Worm (Caenorhabditis elegans) whole organism, L4 larva: ENCODE results near the gene C08B6.5.
A peak's percentile ranks its signal among the peaks of the same experiment; 100 is the strongest.

Source experiments
- F10B5.3 ChIP-seq: sonication (generic microtip); optimal IDR thresholded peaks from 2 replicates; lab custom pipeline; 2016; ENCODE audit warnings: mild to moderate bottlenecking, missing genetic modification characterization, missing compliant biosample characterization
- Y75B8A.6 ChIP-seq: fragments of 200-800 bp; sonication (Bioruptor generic); IDR thresholded peaks from 2 replicates; pipeline ENCODE4 v1.3.6; 2022; ENCODE audit warnings: missing genetic modification reagents, missing genetic modification characterization, missing compliant biosample characterization
- ZK337.2 ChIP-seq: fragments of 200-800 bp; sonication (Bioruptor generic); IDR thresholded peaks from 2 replicates; pipeline ENCODE4 v1.3.6; 2022; ENCODE audit warnings: missing genetic modification reagents, missing genetic modification characterization, missing compliant biosample characterization
- ceh-32 ChIP-seq: sonication (generic microtip); optimal IDR thresholded peaks from 2 replicates; lab custom pipeline; 2016; ENCODE audit warnings: mild to moderate bottlenecking, missing genetic modification characterization, missing compliant biosample characterization; ENCODE audit not compliant: poor library complexity
- ceh-44 ChIP-seq: fragments of 200-800 bp; sonication (Bioruptor generic); IDR thresholded peaks from 2 replicates; pipeline ENCODE4 v1.3.6; 2022; ENCODE audit warnings: missing genetic modification reagents, missing genetic modification characterization, missing compliant biosample characterization
- ceh-62 ChIP-seq: sonication (generic microtip); optimal IDR thresholded peaks from 2 replicates; lab custom pipeline; 2017; ENCODE audit warnings: missing biosample characterization, missing genetic modification characterization
- cey-2 ChIP-seq: sonication (generic microtip); optimal IDR thresholded peaks from 3 replicates; lab custom pipeline; 2017; ENCODE audit warnings: missing genetic modification characterization, mild to moderate bottlenecking, missing compliant biosample characterization, antibody characterized with exemption, borderline replicate concordance; ENCODE audit not compliant: insufficient read depth
- daf-16 ChIP-seq, 3 experiments: sonication (generic microtip); optimal IDR thresholded peaks; 2 replicates each; lab custom pipeline; 2016 to 2017; ENCODE audit warnings: missing genetic modification characterization in 3 of 3, missing genetic modification reagents in 3 of 3, mild to moderate bottlenecking in 2 of 3, missing compliant biosample characterization in 2 of 3, missing biosample characterization in 1 of 3, moderate library complexity in 1 of 3
- dmd-9 ChIP-seq: fragments of 200-800 bp; sonication (Bioruptor generic); IDR thresholded peaks from 2 replicates; pipeline ENCODE4 v1.3.6; 2022; ENCODE audit warnings: missing genetic modification reagents, missing genetic modification characterization, missing compliant biosample characterization
- dpl-1 ChIP-seq: fragments of 150-350 bp; optimal IDR thresholded peaks from 2 replicates; lab custom pipeline; 2014; ENCODE audit warnings: missing biosample characterization, missing genetic modification reagents, missing genetic modification characterization
- duxl-1 ChIP-seq: sonication (generic microtip); optimal IDR thresholded peaks from 2 replicates; lab custom pipeline; 2016; ENCODE audit warnings: mild to moderate bottlenecking, missing genetic modification characterization, moderate library complexity, missing compliant biosample characterization; ENCODE audit not compliant: poor library complexity
- egl-27 ChIP-seq: sonication (generic microtip); optimal IDR thresholded peaks from 3 replicates; lab custom pipeline; 2017; ENCODE audit warnings: missing biosample characterization, missing genetic modification reagents, missing genetic modification characterization
- fkh-10 ChIP-seq: fragments of 150-350 bp; optimal IDR thresholded peaks from 2 replicates; lab custom pipeline; 2014; ENCODE audit warnings: missing biosample characterization, missing genetic modification reagents, missing genetic modification characterization
- hmg-1.1 ChIP-seq: fragments of 200-800 bp; sonication (Bioruptor generic); IDR thresholded peaks from 2 replicates; pipeline ENCODE4 v1.3.6; 2022; ENCODE audit warnings: missing genetic modification reagents, missing genetic modification characterization, missing compliant biosample characterization
- jun-1 ChIP-seq: fragments of 150-350 bp; optimal IDR thresholded peaks from 2 replicates; lab custom pipeline; 2014; ENCODE audit warnings: missing biosample characterization, missing genetic modification reagents, missing genetic modification characterization
- lin-15B ChIP-seq: fragments of 150-350 bp; sonication (generic microtip); optimal IDR thresholded peaks from 3 replicates; lab custom pipeline; 2014; ENCODE audit warnings: missing biosample characterization, missing genetic modification characterization
- lin-39 ChIP-seq: fragments of 150-350 bp; optimal IDR thresholded peaks from 2 replicates; lab custom pipeline; 2014; ENCODE audit warnings: missing biosample characterization, missing genetic modification reagents, missing genetic modification characterization
- madf-5 ChIP-seq, 2 experiments: fragments of 200-800 bp; sonication (Bioruptor generic); IDR thresholded peaks; 2 replicates each; pipeline ENCODE4 v1.3.6; 2022; ENCODE audit warnings: missing compliant biosample characterization in 2 of 2, missing genetic modification characterization in 2 of 2
- madf-9 ChIP-seq: fragments of 200-800 bp; sonication (Bioruptor generic); conservative IDR thresholded peaks from 2 replicates; pipeline ENCODE4 v1.3.6; 2022; ENCODE audit warnings: missing genetic modification reagents, missing genetic modification characterization, missing compliant biosample characterization
- nhr-10 ChIP-seq: fragments of 150-350 bp; optimal IDR thresholded peaks from 2 replicates; lab custom pipeline; 2014; ENCODE audit warnings: missing biosample characterization, missing genetic modification characterization
- nhr-25 ChIP-seq: sonication (generic microtip); optimal IDR thresholded peaks from 2 replicates; lab custom pipeline; 2017; ENCODE audit warnings: missing genetic modification characterization, mild to moderate bottlenecking, missing compliant biosample characterization, antibody characterized with exemption, moderate library complexity, borderline replicate concordance; ENCODE audit not compliant: insufficient read depth
- nhr-6 ChIP-seq: fragments of 150-350 bp; optimal IDR thresholded peaks from 2 replicates; lab custom pipeline; 2014; ENCODE audit warnings: missing biosample characterization, missing genetic modification characterization
- pha-4 ChIP-seq, 2 experiments: fragments of 150-350 bp in 1 of 2; fragments of 200-800 bp in 1 of 2; sonication (Bioruptor generic) in 1 of 2; IDR thresholded peaks in 1 of 2; optimal IDR thresholded peaks in 1 of 2; 2 replicates each; pipeline versions ENCODE4 v1.3.6 to Lab custom; 2014 to 2022; ENCODE audit warnings: missing genetic modification characterization in 2 of 2, missing genetic modification reagents in 2 of 2, missing biosample characterization in 1 of 2, missing compliant biosample characterization in 1 of 2
- pqm-1 ChIP-seq: sonication (generic microtip); optimal IDR thresholded peaks from 2 replicates; lab custom pipeline; 2017; ENCODE audit warnings: missing biosample characterization, missing genetic modification characterization
- skn-1 ChIP-seq: fragments of 150-350 bp; optimal IDR thresholded peaks from 2 replicates; lab custom pipeline; 2014; ENCODE audit warnings: missing biosample characterization, missing genetic modification characterization
- snpc-1.2 ChIP-seq: fragments of 200-800 bp; sonication (Bioruptor generic); IDR thresholded peaks from 2 replicates; pipeline ENCODE4 v1.3.6; 2022; ENCODE audit warnings: missing genetic modification reagents, missing genetic modification characterization, missing compliant biosample characterization
- spr-3 ChIP-seq: fragments of 200-800 bp; sonication (Bioruptor generic); optimal IDR thresholded peaks from 2 replicates; lab custom pipeline; 2018; ENCODE audit warnings: mild to moderate bottlenecking, missing genetic modification characterization, missing compliant biosample characterization
- unc-130 ChIP-seq: sonication (generic microtip); optimal IDR thresholded peaks from 2 replicates; lab custom pipeline; 2016; ENCODE audit warnings: missing genetic modification reagents, missing genetic modification characterization, missing compliant biosample characterization
- unc-62 ChIP-seq, 3 experiments: fragments of 150-350 bp in 1 of 3; sonication (generic microtip); optimal IDR thresholded peaks in 2 of 3; peaks in 1 of 3; 1 replicate in 1 of 3; 2 replicates in 2 of 3; lab custom pipeline; 2014 to 2017; ENCODE audit warnings: missing biosample characterization in 3 of 3, missing genetic modification characterization in 3 of 3, missing genetic modification reagents in 3 of 3, missing genotype in 1 of 3
- vab-7 ChIP-seq: fragments of 200-800 bp; sonication (Bioruptor generic); IDR thresholded peaks from 2 replicates; pipeline ENCODE4 v1.3.6; 2022; ENCODE audit warnings: missing genetic modification reagents, missing genetic modification characterization, missing compliant biosample characterization
- zfp-2 ChIP-seq: sonication (generic microtip); optimal IDR thresholded peaks from 2 replicates; lab custom pipeline; 2016; ENCODE audit warnings: mild to moderate bottlenecking, missing genetic modification characterization, missing compliant biosample characterization

The C08B6.5 gene

DNA sequence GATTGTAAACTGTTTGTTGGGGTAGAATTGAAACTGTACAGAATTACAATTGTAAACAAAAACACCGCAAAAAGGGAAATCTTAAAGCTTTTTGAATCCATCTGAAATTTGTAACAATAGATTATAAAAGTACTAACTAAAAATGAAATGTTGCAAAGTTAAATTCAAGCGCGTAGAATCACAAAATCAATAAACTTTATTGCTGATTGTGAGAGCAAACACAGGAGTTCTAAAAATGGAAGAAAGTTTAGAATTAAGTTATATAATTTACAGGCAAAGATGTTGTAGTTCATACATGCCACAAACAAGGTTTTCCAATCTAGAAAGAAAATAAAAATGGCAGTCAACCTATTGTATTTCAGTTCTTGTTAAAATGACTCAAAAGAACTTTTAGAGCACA, 5.4 kb upstream of the C08B6.5 start, which contains the start of gene C08B6.3:
Gene C08B6.3 (minus strand): TSS at position 101 of the 400 bp plus-strand sequence.
- no peak for TF ChIP-seq daf-16 (GFP tag; optimal IDR thresholded peaks at IDR 0.05; lab: Kevin White, UChicago)
- TF ChIP-seq daf-16 (tag; optimal IDR thresholded peaks at IDR 0.05; lab: Kevin White, UChicago) = peak; percentile 8
- TF ChIP-seq unc-130 (GFP tag; lab: Kevin White, UChicago) = no peak
- peak in 1 of 2 experiments; percentile 18 for TF ChIP-seq unc-62 (GFP tag; optimal IDR thresholded peaks at IDR 0.05 in 1 of 2; lab: Kevin White, UChicago)
- no peak for TF ChIP-seq unc-62 (tag; optimal IDR thresholded peaks at IDR 0.05; lab: Kevin White, UChicago)

DNA sequence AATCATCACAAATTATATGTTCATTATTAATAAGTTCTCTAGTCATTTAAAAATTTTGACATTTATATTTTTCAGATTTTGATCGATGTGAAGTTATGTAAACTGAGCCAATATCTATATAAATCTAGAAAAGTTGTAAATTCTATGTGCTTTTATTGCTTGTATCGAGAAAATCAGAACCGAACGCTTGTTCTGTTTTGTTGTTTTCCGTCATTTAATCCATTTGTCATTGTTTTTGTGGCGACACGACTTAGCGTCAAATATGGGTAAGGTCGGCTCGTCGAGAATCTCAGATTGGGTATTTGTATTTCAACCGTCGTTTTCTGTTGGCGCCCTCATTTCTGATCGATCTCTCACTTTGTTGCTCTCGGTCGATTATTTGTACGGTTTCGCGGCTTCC, 3.2 kb upstream of the C08B6.5 start, which contains the start of gene cht-5:
Gene cht-5 (plus strand): TSS at position 301 of the 400 bp plus-strand sequence.
- TF ChIP-seq nhr-25 (tag; lab: Kevin White, UChicago) (no peak), vab-7 (GFP tag; lab: Robert Waterston, UW) (no peak), pha-4 (GFP tag; IDR thresholded peaks at IDR 0.05; lab: Robert Waterston, UW) (no peak), pha-4 (tag; optimal IDR thresholded peaks at IDR 0.05; lab: Kevin White, UChicago) (no peak), spr-3 (GFP tag; lab: Kevin White, UChicago) (no peak), hmg-1.1 (GFP tag; lab: Robert Waterston, UW) (no peak)

DNA sequence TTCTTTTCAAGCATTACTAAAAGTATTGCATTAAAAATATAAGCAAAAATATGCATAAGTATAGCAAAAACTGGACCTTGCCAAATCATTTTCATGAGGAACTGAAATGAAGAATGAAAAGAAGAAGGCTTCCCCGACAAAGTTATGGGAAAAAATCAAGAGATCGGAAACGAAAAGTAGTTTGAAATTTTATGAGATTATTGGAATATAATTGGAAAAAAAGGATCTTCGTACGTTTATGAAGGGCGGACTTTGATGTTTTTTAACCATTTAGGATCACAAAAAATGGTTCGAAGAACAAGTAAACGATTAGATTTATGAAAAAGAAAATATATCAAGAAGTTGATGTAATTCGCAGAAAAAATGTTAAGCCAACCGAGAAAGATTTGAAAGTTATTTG, 3.3 kb downstream of the C08B6.5 start, which contains the start of gene srxa-18:
Gene srxa-18 (minus strand): TSS at position 100 of the 400 bp plus-strand sequence.
- TF ChIP-seq snpc-1.2 (GFP tag; lab: Robert Waterston, UW) = no peak
- no peak for TF ChIP-seq F10B5.3
- TF ChIP-seq dpl-1 (GFP tag; lab: Kevin White, UChicago) = no peak
- TF ChIP-seq lin-39 (tag; lab: Kevin White, UChicago) = no peak
- no peak for TF ChIP-seq skn-1 (tag; lab: Kevin White, UChicago)
- TF ChIP-seq hmg-1.1 (GFP tag; lab: Robert Waterston, UW) = no peak
- TF ChIP-seq jun-1 (tag; lab: Kevin White, UChicago) = no peak
- no peak for TF ChIP-seq cey-2 (tag; lab: Kevin White, UChicago)
- TF ChIP-seq nhr-10 = no peak
- TF ChIP-seq madf-5 (GFP tag; IDR thresholded peaks at IDR 0.05; lab: Robert Waterston, UW) = no peak
- no peak for TF ChIP-seq pqm-1 (tag; lab: Kevin White, UChicago)

DNA sequence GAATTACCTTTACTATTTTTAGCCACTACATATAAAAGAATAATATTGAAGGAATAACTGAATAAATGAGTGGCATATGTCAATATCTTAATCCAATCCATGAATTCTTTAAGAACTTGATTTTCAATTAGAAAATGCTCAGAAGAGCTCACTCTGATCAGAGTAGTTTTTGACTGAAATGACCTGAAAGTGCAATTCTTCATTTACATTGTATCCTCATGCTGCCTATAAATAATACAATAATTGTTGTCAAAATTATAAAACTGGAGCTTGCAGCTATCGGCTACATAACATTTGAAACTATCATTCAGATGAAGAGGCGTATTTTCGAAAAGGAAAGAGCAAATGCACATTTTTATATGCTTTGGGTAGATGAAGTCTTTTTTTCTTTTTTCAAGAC, 5.1 kb downstream of the C08B6.5 start, which contains the start of gene srxa-19:
Gene srxa-19 (minus strand): TSS at position 101 of the 400 bp plus-strand sequence.
- TF ChIP-seq madf-9 (GFP tag; lab: Robert Waterston, UW) = no peak
- TF ChIP-seq dpl-1 (GFP tag; lab: Kevin White, UChicago) = no peak
- no peak for TF ChIP-seq pqm-1 (tag; lab: Kevin White, UChicago)
- no peak for TF ChIP-seq fkh-10 (GFP tag; lab: Kevin White, UChicago)
- TF ChIP-seq Y75B8A.6 (GFP tag; lab: Robert Waterston, UW) = no peak
- no peak for TF ChIP-seq ceh-32 (tag; lab: Kevin White, UChicago)
- TF ChIP-seq nhr-6 (tag; lab: Kevin White, UChicago) = no peak
- no peak for TF ChIP-seq ceh-62
- no peak for TF ChIP-seq dmd-9
- no peak for TF ChIP-seq zfp-2 (tag; lab: Kevin White, UChicago)
- TF ChIP-seq duxl-1 = no peak
- no peak for TF ChIP-seq egl-27 (tag; lab: Kevin White, UChicago)
- TF ChIP-seq ceh-44 = no peak
- TF ChIP-seq lin-15B (tag; lab: Kevin White, UChicago) = no peak
- TF ChIP-seq lin-39 (tag; lab: Kevin White, UChicago) = no peak
- TF ChIP-seq ZK337.2 (GFP tag; lab: Robert Waterston, UW) = no peak
